Worm (Caenorhabditis elegans): Measurements from ENCODE around the gene Y75B8A.6.

The Y75B8A.6 gene

ce11 chrIII:12155759-12156158 lies 25.6 kb upstream of the Y75B8A.6 start:
- TF ChIP-seq nfya-1 (tag; optimal IDR thresholded peaks at IDR 0.05) = peak; percentile 97
- no peak for TF ChIP-seq che-1 (tag; optimal IDR thresholded peaks at IDR 0.05)
- TF ChIP-seq ceh-18 (tag; optimal IDR thresholded peaks at IDR 0.05) = no peak

ce11 chrIII:12153514-12153913 lies 23.4 kb upstream of the Y75B8A.6 start:
- TF ChIP-seq ceh-6 (GFP tag; optimal IDR thresholded peaks at IDR 0.05) (no peak), nfya-1 (tag; optimal IDR thresholded peaks at IDR 0.05) (peak; percentile 73)

- TF ChIP-seq fkh-6 (tag; optimal IDR thresholded peaks at IDR 0.05) = no peak
- no peak for TF ChIP-seq lim-6 (tag; optimal IDR thresholded peaks at IDR 0.05)
- TF ChIP-seq hlh-13 (GFP tag; optimal IDR thresholded peaks at IDR 0.05) = no peak
- TF ChIP-seq sox-2 (GFP tag; IDR thresholded peaks at IDR 0.05) = no peak
- TF ChIP-seq ama-1 (optimal IDR thresholded peaks at IDR 0.05) = no peak
- no peak for TF ChIP-seq rnt-1 (tag; optimal IDR thresholded peaks at IDR 0.05)
- no peak for TF ChIP-seq unc-86 (tag; optimal IDR thresholded peaks at IDR 0.05)
Observed at ce11 chrIII:12152599-12152998, 22.5 kb upstream of the Y75B8A.6 start, which contains the start of gene Y75B8A.7. Gene Y75B8A.7, plus strand, starts transcription at chrIII:12152899.

- TF ChIP-seq pros-1 (tag; optimal IDR thresholded peaks at IDR 0.05) = no peak
- TF ChIP-seq nfya-1 (tag; optimal IDR thresholded peaks at IDR 0.05) = peak; percentile 9
- peak; percentile 27 for TF ChIP-seq unc-42 (tag; optimal IDR thresholded peaks at IDR 0.05)
Observed at ce11 chrIII:12152157-12152556, 22.0 kb upstream of the Y75B8A.6 start.

ce11 chrIII:12151100-12151499 lies 21.0 kb upstream of the Y75B8A.6 start:
- TF ChIP-seq ceh-30 (tag; optimal IDR thresholded peaks at IDR 0.05) (no peak), rnt-1 (tag; optimal IDR thresholded peaks at IDR 0.05) (no peak), Y22D7AL.16 (tag; optimal IDR thresholded peaks at IDR 0.05) (no peak), pha-4 (tag; optimal IDR thresholded peaks at IDR 0.05) (no peak), ceh-14 (tag; optimal IDR thresholded peaks at IDR 0.05) (no peak), tbx-7 (tag; optimal IDR thresholded peaks at IDR 0.05) (no peak), C38D4.7 (GFP tag; optimal IDR thresholded peaks at IDR 0.05) (no peak), che-1 (tag; optimal IDR thresholded peaks at IDR 0.05) (no peak), unc-86 (tag; optimal IDR thresholded peaks at IDR 0.05) (no peak), pha-2 (tag; optimal IDR thresholded peaks at IDR 0.05) (no peak), unc-42 (tag; optimal IDR thresholded peaks at IDR 0.05) (no peak), nhr-11 (tag; optimal IDR thresholded peaks at IDR 0.05) (no peak), lin-11 (tag; optimal IDR thresholded peaks at IDR 0.05) (no peak)

ce11 chrIII:12149958-12150357 lies 19.8 kb upstream of the Y75B8A.6 start:
- no peak for TF ChIP-seq tbx-2 (tag; optimal IDR thresholded peaks at IDR 0.05)
- no peak for TF ChIP-seq ceh-45 (GFP tag; IDR thresholded peaks at IDR 0.05)
- TF ChIP-seq ceh-34 (tag; optimal IDR thresholded peaks at IDR 0.05) = peak; percentile 5
- TF ChIP-seq ttx-3 (tag; optimal IDR thresholded peaks at IDR 0.05) = no peak
- TF ChIP-seq ceh-18 (tag; optimal IDR thresholded peaks at IDR 0.05) = peak; percentile 36
- TF ChIP-seq hlh-30 (tag; optimal IDR thresholded peaks at IDR 0.05; ENCODE audit: insufficient read depth) = peak; percentile 28

- TF ChIP-seq sdc-2 (tag; optimal IDR thresholded peaks at IDR 0.05) = no peak
- TF ChIP-seq dve-1 (tag; optimal IDR thresholded peaks at IDR 0.05) = peak; percentile 31
Observed at ce11 chrIII:12143792-12144191, 13.6 kb upstream of the Y75B8A.6 start.
